Fruit fly (Drosophila melanogaster) whole organism, embryonic: ENCODE data around the gene Atx-1.
A peak's percentile ranks its signal among the peaks of the same experiment; 100 is the strongest.

Source experiments
- Aef1 ChIP-seq: fragments of 200-800 bp; sonication (Bioruptor generic); IDR thresholded peaks from 3 replicates; pipeline ENCODE4 v1.3.6; 2022; ENCODE audit warnings: missing biosample characterization, missing genetic modification characterization
- B-H2 ChIP-seq: fragments of 200-800 bp; sonication (Bioruptor generic); optimal IDR thresholded peaks from 2 replicates; lab custom pipeline; 2018; ENCODE audit warnings: missing biosample characterization, mild to moderate bottlenecking, missing genetic modification characterization
- CG10979 ChIP-seq: fragments of 200-800 bp; sonication (Bioruptor generic); optimal IDR thresholded peaks from 2 replicates; lab custom pipeline; 2018; ENCODE audit warnings: missing biosample characterization, mild to moderate bottlenecking, missing genetic modification characterization, moderate library complexity
- CG13287 ChIP-seq: fragments of 200-800 bp; sonication (Bioruptor generic); IDR thresholded peaks from 2 replicates; pipeline ENCODE4 v1.3.6; 2022; ENCODE audit warnings: missing biosample characterization, missing genetic modification characterization; ENCODE audit not compliant: partially characterized antibody
- CG1529 ChIP-seq: fragments of 200-800 bp; sonication (Bioruptor generic); optimal IDR thresholded peaks from 3 replicates; lab custom pipeline; 2018; ENCODE audit warnings: missing biosample characterization, missing genetic modification characterization
- CG17186 ChIP-seq: fragments of 200-800 bp; sonication (Bioruptor generic); optimal IDR thresholded peaks from 3 replicates; lab custom pipeline; 2017; ENCODE audit warnings: missing biosample characterization, missing genetic modification reagents, missing genetic modification characterization
- CG2678 ChIP-seq: fragments of 200-800 bp; sonication (Bioruptor generic); optimal IDR thresholded peaks from 3 replicates; lab custom pipeline; 2019; ENCODE audit warnings: missing biosample characterization, mild to moderate bottlenecking, missing genetic modification characterization, moderate library complexity
- CG32532 ChIP-seq: fragments of 200-800 bp; sonication (Bioruptor generic); IDR thresholded peaks from 2 replicates; pipeline ENCODE4 v1.3.6; 2022; ENCODE audit warnings: missing biosample characterization, missing genetic modification characterization
- CG3847 ChIP-seq: fragments of 200-800 bp; sonication (Bioruptor generic); IDR thresholded peaks from 2 replicates; pipeline ENCODE4 v1.3.6; 2022; ENCODE audit warnings: missing biosample characterization, missing genetic modification characterization
- CG4328 ChIP-seq: fragments of 200-800 bp; sonication (Bioruptor generic); optimal IDR thresholded peaks from 3 replicates; lab custom pipeline; 2017; ENCODE audit warnings: missing biosample characterization, missing genetic modification reagents, missing genetic modification characterization
- CG4424 ChIP-seq: fragments of 200-800 bp; sonication (Bioruptor generic); optimal IDR thresholded peaks from 3 replicates; lab custom pipeline; 2016; ENCODE audit warnings: missing biosample characterization, missing genetic modification characterization
- CG4820 ChIP-seq: fragments of 200-800 bp; sonication (Bioruptor generic); optimal IDR thresholded peaks from 3 replicates; lab custom pipeline; 2016; ENCODE audit warnings: missing biosample characterization, missing genetic modification characterization
- CG4854 ChIP-seq: fragments of 200-800 bp; sonication (Bioruptor generic); optimal IDR thresholded peaks from 2 replicates; lab custom pipeline; 2016; ENCODE audit warnings: missing biosample characterization, missing genetic modification characterization, inconsistent platforms
- CG7372 ChIP-seq: fragments of 200-800 bp; sonication (Bioruptor generic); IDR thresholded peaks from 2 replicates; pipeline ENCODE4 v1.3.6; 2022; ENCODE audit warnings: missing biosample characterization, missing genetic modification characterization
- CG8765 ChIP-seq: fragments of 200-800 bp; sonication (Bioruptor generic); IDR thresholded peaks from 2 replicates; pipeline ENCODE4 v1.3.6; 2022; ENCODE audit warnings: missing biosample characterization, missing genetic modification characterization
- CG8924 ChIP-seq: fragments of 200-800 bp; optimal IDR thresholded peaks from 3 replicates; lab custom pipeline; 2019; ENCODE audit warnings: missing biosample characterization, mild to moderate bottlenecking, missing genetic modification characterization, moderate library complexity
- CG9932 ChIP-seq: fragments of 200-800 bp; sonication (Bioruptor generic); IDR thresholded peaks from 2 replicates; pipeline ENCODE4 v1.3.6; 2022; ENCODE audit warnings: missing biosample characterization, missing genetic modification characterization
- CHES-1-like ChIP-seq: fragments of 200-800 bp; sonication (Bioruptor generic); optimal IDR thresholded peaks from 2 replicates; lab custom pipeline; 2016; ENCODE audit warnings: missing biosample characterization, missing genetic modification characterization
- CrebB ChIP-seq: fragments of 200-800 bp; sonication (Bioruptor generic); optimal IDR thresholded peaks from 3 replicates; lab custom pipeline; 2018; ENCODE audit warnings: missing biosample characterization, mild to moderate bottlenecking, missing genetic modification characterization
- Doc2 ChIP-seq: fragments of 200-800 bp; sonication (Bioruptor generic); IDR thresholded peaks from 2 replicates; pipeline ENCODE4 v1.3.6; 2022; ENCODE audit warnings: missing biosample characterization, missing genetic modification characterization
- HmgZ ChIP-seq: fragments of 200-800 bp; sonication (Bioruptor generic); optimal IDR thresholded peaks from 2 replicates; lab custom pipeline; 2018; ENCODE audit warnings: missing biosample characterization, mild to moderate bottlenecking, missing genetic modification characterization
- Kr ChIP-seq: fragments of 200-800 bp; sonication (Bioruptor generic); optimal IDR thresholded peaks from 2 replicates; lab custom pipeline; 2017; ENCODE audit warnings: missing biosample characterization, mild to moderate bottlenecking, missing genetic modification characterization
- NK7.1 ChIP-seq: fragments of 200-800 bp; sonication (Bioruptor generic); optimal IDR thresholded peaks from 3 replicates; lab custom pipeline; 2016; ENCODE audit warnings: missing biosample characterization, missing genetic modification characterization
- Pdp1 ChIP-seq, 2 experiments: fragments of 200-800 bp; sonication (Bioruptor generic); optimal IDR thresholded peaks; 3 replicates each; lab custom pipeline; 2016; ENCODE audit warnings: missing biosample characterization in 2 of 2, missing genetic modification characterization in 2 of 2, mild to moderate bottlenecking in 1 of 2, moderate library complexity in 1 of 2
- Poxn ChIP-seq: fragments of 200-800 bp; sonication (Bioruptor generic); IDR thresholded peaks from 2 replicates; pipeline ENCODE4 v1.3.6; 2022; ENCODE audit warnings: missing biosample characterization, missing genetic modification characterization
- Scr ChIP-seq: fragments of 200-800 bp; sonication (Bioruptor generic); IDR thresholded peaks from 2 replicates; pipeline ENCODE4 v1.3.6; 2022; ENCODE audit warnings: missing biosample characterization, missing genetic modification characterization; ENCODE audit not compliant: partially characterized antibody
- Six4 ChIP-seq: fragments of 200-800 bp; sonication (Bioruptor generic); optimal IDR thresholded peaks from 2 replicates; lab custom pipeline; 2016; ENCODE audit warnings: missing biosample characterization, missing genetic modification characterization
- Xrp1 ChIP-seq: fragments of 200-800 bp; sonication (Bioruptor generic); IDR thresholded peaks from 2 replicates; pipeline ENCODE4 v1.3.6; 2022; ENCODE audit warnings: missing biosample characterization, missing genetic modification characterization
- aop ChIP-seq: fragments of 200-800 bp; sonication (Bioruptor generic); IDR thresholded peaks from 2 replicates; pipeline ENCODE4 v1.3.6; 2022; ENCODE audit warnings: missing biosample characterization, missing genetic modification characterization
- az2 ChIP-seq: fragments of 200-800 bp; sonication (Bioruptor generic); optimal IDR thresholded peaks from 3 replicates; lab custom pipeline; 2016; ENCODE audit warnings: missing biosample characterization, missing genetic modification characterization
- cwo ChIP-seq: fragments of 200-800 bp; sonication (Bioruptor generic); optimal IDR thresholded peaks from 3 replicates; lab custom pipeline; 2017; ENCODE audit warnings: missing biosample characterization, missing genetic modification characterization, mild to moderate bottlenecking, moderate library complexity, missing genetic modification reagents
- disco-r ChIP-seq: fragments of 200-800 bp; sonication (Bioruptor generic); optimal IDR thresholded peaks from 2 replicates; lab custom pipeline; 2016; ENCODE audit warnings: missing biosample characterization, missing genetic modification characterization
- dmrt11E ChIP-seq: fragments of 200-800 bp; sonication (Bioruptor generic); optimal IDR thresholded peaks from 3 replicates; lab custom pipeline; 2018; ENCODE audit warnings: missing biosample characterization, mild to moderate bottlenecking, missing genetic modification characterization, moderate library complexity
- ems ChIP-seq: fragments of 200-800 bp; sonication (Bioruptor generic); optimal IDR thresholded peaks from 3 replicates; lab custom pipeline; 2016; ENCODE audit warnings: missing biosample characterization, missing genetic modification characterization
- fd96Cb ChIP-seq: fragments of 200-800 bp; sonication (Bioruptor generic); optimal IDR thresholded peaks from 2 replicates; lab custom pipeline; 2018; ENCODE audit warnings: missing biosample characterization, mild to moderate bottlenecking, missing genetic modification characterization, moderate library complexity
- gt ChIP-seq: fragments of 200-800 bp; sonication (Bioruptor generic); IDR thresholded peaks from 2 replicates; pipeline ENCODE4 v1.3.6; 2022; ENCODE audit warnings: missing biosample characterization, missing genetic modification characterization
- kah ChIP-seq: fragments of 200-800 bp; sonication (Bioruptor generic); optimal IDR thresholded peaks from 2 replicates; lab custom pipeline; 2018; ENCODE audit warnings: missing biosample characterization, mild to moderate bottlenecking, missing genetic modification characterization
- klu ChIP-seq: fragments of 200-800 bp; sonication (Bioruptor generic); IDR thresholded peaks from 2 replicates; pipeline ENCODE4 v1.3.6; 2022; ENCODE audit warnings: missing biosample characterization, missing genetic modification characterization
- lilli ChIP-seq: fragments of 200-800 bp; sonication (Bioruptor generic); optimal IDR thresholded peaks from 3 replicates; lab custom pipeline; 2016; ENCODE audit warnings: missing biosample characterization, missing genetic modification characterization
- odd ChIP-seq: fragments of 200-800 bp; sonication (Bioruptor generic); optimal IDR thresholded peaks from 2 replicates; lab custom pipeline; 2017; ENCODE audit warnings: missing biosample characterization, mild to moderate bottlenecking, missing genetic modification characterization
- org-1 ChIP-seq: fragments of 200-800 bp; sonication (Bioruptor generic); optimal IDR thresholded peaks from 2 replicates; lab custom pipeline; 2017; ENCODE audit warnings: missing biosample characterization, missing genetic modification characterization
- pho ChIP-seq: fragments of 200-800 bp; sonication (Bioruptor generic); optimal IDR thresholded peaks from 2 replicates; lab custom pipeline; 2016; ENCODE audit warnings: missing biosample characterization, missing genetic modification characterization
- phol ChIP-seq: fragments of 200-800 bp; sonication (Bioruptor generic); optimal IDR thresholded peaks from 3 replicates; lab custom pipeline; 2018; ENCODE audit warnings: missing biosample characterization, mild to moderate bottlenecking, missing genetic modification characterization, moderate library complexity
- row ChIP-seq: fragments of 200-800 bp; sonication (Bioruptor generic); IDR thresholded peaks from 3 replicates; pipeline ENCODE4 v1.3.6; 2022; ENCODE audit warnings: missing biosample characterization, missing genetic modification characterization
- run ChIP-seq: fragments of 200-800 bp; sonication (Bioruptor generic); optimal IDR thresholded peaks from 3 replicates; lab custom pipeline; 2018; ENCODE audit warnings: missing biosample characterization, mild to moderate bottlenecking, missing genetic modification characterization
- salm ChIP-seq: fragments of 200-800 bp; sonication (Bioruptor generic); optimal IDR thresholded peaks from 2 replicates; lab custom pipeline; 2018; ENCODE audit warnings: missing biosample characterization, mild to moderate bottlenecking, missing genetic modification characterization
- sc ChIP-seq, 3 experiments: fragments of >200 bp in 2 of 3; fragments of 200-800 bp in 1 of 3; sonication (Bioruptor generic) in 1 of 3; optimal IDR thresholded peaks; 2 replicates in 2 of 3; 3 replicates in 1 of 3; lab custom pipeline; 2017; ENCODE audit warnings: mild to moderate bottlenecking in 1 of 3, missing biosample characterization in 1 of 3, missing genetic modification characterization in 1 of 3, missing genetic modification reagents in 1 of 3
- sens ChIP-seq: fragments of 200-800 bp; sonication (Bioruptor generic); peaks from one replicate; lab custom pipeline; 2016; ENCODE audit warnings: missing biosample characterization, missing genetic modification characterization
- sens-2 ChIP-seq: fragments of 200-800 bp; sonication (Bioruptor generic); IDR thresholded peaks from 2 replicates; pipeline ENCODE4 v1.3.6; 2022; ENCODE audit warnings: missing biosample characterization, missing genetic modification characterization
- stwl ChIP-seq: fragments of 200-800 bp; sonication (Bioruptor generic); optimal IDR thresholded peaks from 3 replicates; lab custom pipeline; 2018; ENCODE audit warnings: missing biosample characterization, mild to moderate bottlenecking, missing genetic modification characterization, moderate library complexity
- tx ChIP-seq: fragments of 200-800 bp; sonication (Bioruptor generic); optimal IDR thresholded peaks from 2 replicates; lab custom pipeline; 2016; ENCODE audit warnings: missing biosample characterization, missing genetic modification characterization

Gene Atx-1

dm6 chrX:6803312-6803794 lies 19.7 kb upstream of the Atx-1 start, which contains the start of the genes C3G and pod1 (continued):
- peak; percentile 30 for TF ChIP-seq CG4424
- TF ChIP-seq CG13287: peak; percentile 96
- no peak for TF ChIP-seq odd (GFP tag; lab: Kevin White, UChicago)
- peak; percentile 70 for TF ChIP-seq CHES-1-like
- TF ChIP-seq gt (GFP tag; lab: Robert Waterston, UW): no peak
- peak; percentile 21 for TF ChIP-seq ems (GFP tag; lab: Kevin White, UChicago)
- TF ChIP-seq phol: peak; percentile 53
- no peak for TF ChIP-seq az2 (GFP tag; lab: Kevin White, UChicago)
- TF ChIP-seq CG17186: peak; percentile 81
- no peak for TF ChIP-seq Xrp1 (GFP tag; lab: Robert Waterston, UW)
- TF ChIP-seq B-H2 (GFP tag; lab: Kevin White, UChicago): peak; percentile 48
- peak; percentile 14 to 68 for TF ChIP-seq Pdp1 (GFP tag; optimal IDR thresholded peaks at IDR 0.05; lab: Kevin White, UChicago)
- peak; percentile 71 for TF ChIP-seq row (GFP tag; lab: Robert Waterston, UW)
- TF ChIP-seq CG4854 (GFP tag; lab: Kevin White, UChicago): peak; percentile 27
- no peak for TF ChIP-seq run (tag; lab: Kevin White, UChicago)
- peak; percentile 84 for TF ChIP-seq CG9932 (GFP tag; lab: Robert Waterston, UW)
- no peak for TF ChIP-seq CG8765 (GFP tag; lab: Robert Waterston, UW)
- TF ChIP-seq pho (GFP tag; lab: Kevin White, UChicago): peak; percentile 47
- TF ChIP-seq CG7372 (GFP tag; lab: Robert Waterston, UW): no peak
- no peak for TF ChIP-seq fd96Cb (tag; lab: Kevin White, UChicago)
- no peak for TF ChIP-seq org-1 (GFP tag; lab: Kevin White, UChicago)
- TF ChIP-seq sc (optimal IDR thresholded peaks at IDR 0.05; lab: Kevin White, UChicago): no peak
- no peak for TF ChIP-seq sc (GFP tag; optimal IDR thresholded peaks at IDR 0.05; lab: Kevin White, UChicago)
- TF ChIP-seq CG3847 (GFP tag; lab: Robert Waterston, UW): peak; percentile 60
- TF ChIP-seq Poxn: no peak
- peak; percentile 88 for TF ChIP-seq sens (GFP tag; lab: Kevin White, UChicago)
- TF ChIP-seq Six4: no peak
- peak; percentile 77 for TF ChIP-seq Aef1 (GFP tag; lab: Robert Waterston, UW)
- no peak for TF ChIP-seq klu (GFP tag; lab: Robert Waterston, UW)
- peak; percentile 18 for TF ChIP-seq CG2678 (tag; lab: Kevin White, UChicago)
- no peak for TF ChIP-seq kah
- no peak for TF ChIP-seq dmrt11E (tag; lab: Kevin White, UChicago)
- peak; percentile 41 for TF ChIP-seq stwl
- peak; percentile 75 for TF ChIP-seq HmgZ
- peak; percentile 54 for TF ChIP-seq lilli (GFP tag; lab: Kevin White, UChicago)
- TF ChIP-seq CG1529 (GFP tag; lab: Kevin White, UChicago): no peak
- no peak for TF ChIP-seq aop (GFP tag; lab: Robert Waterston, UW)
- no peak for TF ChIP-seq CG4820
- TF ChIP-seq cwo (GFP tag; lab: Kevin White, UChicago): no peak
- no peak for TF ChIP-seq salm (tag; lab: Kevin White, UChicago)
- no peak for TF ChIP-seq tx (GFP tag; lab: Kevin White, UChicago)
- no peak for TF ChIP-seq CG32532 (GFP tag; lab: Robert Waterston, UW)
- TF ChIP-seq CrebB (tag; lab: Kevin White, UChicago): no peak
- no peak for TF ChIP-seq NK7.1 (GFP tag; lab: Kevin White, UChicago)
- TF ChIP-seq sens-2 (GFP tag; lab: Robert Waterston, UW): no peak
- TF ChIP-seq CG8924 (tag; lab: Kevin White, UChicago): peak; percentile 57
- no peak for TF ChIP-seq CG10979 (tag; lab: Kevin White, UChicago)
- TF ChIP-seq disco-r (GFP tag; lab: Kevin White, UChicago): no peak
- no peak for TF ChIP-seq Doc2
- TF ChIP-seq CG4328 (GFP tag; lab: Kevin White, UChicago): no peak
- TF ChIP-seq Scr (GFP tag; lab: Robert Waterston, UW): peak; percentile 96
- TF ChIP-seq Kr (GFP tag; lab: Kevin White, UChicago): no peak
